Fruit fly (Drosophila melanogaster) whole organism, pupa: Measurements from ENCODE around the gene ush.

Source experiments
- CG10348 ChIP-seq: fragments of 200-800 bp; sonication (Bioruptor generic); IDR thresholded peaks from 2 replicates; pipeline ENCODE4 v1.3.6; 2022; ENCODE audit warnings: missing biosample characterization, missing genetic modification characterization
- CG12605 ChIP-seq: fragments of 200-800 bp; sonication (Bioruptor generic); IDR thresholded peaks from 2 replicates; pipeline ENCODE4 v1.3.6; 2022; ENCODE audit warnings: missing biosample characterization, missing genetic modification characterization
- CG14655 ChIP-seq: fragments of 200-800 bp; sonication (Bioruptor generic); optimal IDR thresholded peaks from 3 replicates; lab custom pipeline; 2017; ENCODE audit warnings: mild to moderate bottlenecking, missing biosample characterization, missing genetic modification reagents, missing genetic modification characterization
- CG17806 ChIP-seq: fragments of 200-800 bp; sonication (Bioruptor generic); optimal IDR thresholded peaks from 2 replicates; lab custom pipeline; 2018; ENCODE audit warnings: missing biosample characterization, mild to moderate bottlenecking, missing genetic modification characterization, moderate library complexity
- CG32121 ChIP-seq: fragments of 200-800 bp; sonication (Bioruptor generic); IDR thresholded peaks from 2 replicates; pipeline ENCODE4 v1.3.6; 2022; ENCODE audit warnings: missing biosample characterization, missing genetic modification characterization
- CG4496 ChIP-seq: fragments of 200-800 bp; sonication (Bioruptor generic); IDR thresholded peaks from 3 replicates; pipeline ENCODE4 v1.3.6; 2022; ENCODE audit warnings: missing biosample characterization, missing genetic modification characterization
- CG8159 ChIP-seq: fragments of 200-800 bp; sonication (Bioruptor generic); optimal IDR thresholded peaks from 3 replicates; lab custom pipeline; 2018; ENCODE audit warnings: missing biosample characterization, mild to moderate bottlenecking, missing genetic modification characterization, moderate library complexity
- CG8301 ChIP-seq: fragments of 200-800 bp; sonication (Bioruptor generic); optimal IDR thresholded peaks from 2 replicates; lab custom pipeline; 2018; ENCODE audit warnings: missing biosample characterization, mild to moderate bottlenecking, missing genetic modification characterization
- EcR ChIP-seq: fragments of 200-800 bp; sonication (Bioruptor generic); optimal IDR thresholded peaks from 3 replicates; lab custom pipeline; 2019; ENCODE audit warnings: missing biosample characterization, missing genetic modification characterization, mild to moderate bottlenecking, moderate library complexity, missing genetic modification reagents
- Snoo ChIP-seq: fragments of 200-800 bp; sonication (Bioruptor generic); optimal IDR thresholded peaks from 3 replicates; lab custom pipeline; 2017; ENCODE audit warnings: missing biosample characterization, mild to moderate bottlenecking, missing genetic modification characterization, inconsistent platforms
- fd96Ca ChIP-seq: fragments of 200-800 bp; sonication (Bioruptor generic); IDR thresholded peaks from 3 replicates; pipeline ENCODE4 v1.3.6; 2022; ENCODE audit warnings: missing biosample characterization, missing genetic modification characterization

DNA sequence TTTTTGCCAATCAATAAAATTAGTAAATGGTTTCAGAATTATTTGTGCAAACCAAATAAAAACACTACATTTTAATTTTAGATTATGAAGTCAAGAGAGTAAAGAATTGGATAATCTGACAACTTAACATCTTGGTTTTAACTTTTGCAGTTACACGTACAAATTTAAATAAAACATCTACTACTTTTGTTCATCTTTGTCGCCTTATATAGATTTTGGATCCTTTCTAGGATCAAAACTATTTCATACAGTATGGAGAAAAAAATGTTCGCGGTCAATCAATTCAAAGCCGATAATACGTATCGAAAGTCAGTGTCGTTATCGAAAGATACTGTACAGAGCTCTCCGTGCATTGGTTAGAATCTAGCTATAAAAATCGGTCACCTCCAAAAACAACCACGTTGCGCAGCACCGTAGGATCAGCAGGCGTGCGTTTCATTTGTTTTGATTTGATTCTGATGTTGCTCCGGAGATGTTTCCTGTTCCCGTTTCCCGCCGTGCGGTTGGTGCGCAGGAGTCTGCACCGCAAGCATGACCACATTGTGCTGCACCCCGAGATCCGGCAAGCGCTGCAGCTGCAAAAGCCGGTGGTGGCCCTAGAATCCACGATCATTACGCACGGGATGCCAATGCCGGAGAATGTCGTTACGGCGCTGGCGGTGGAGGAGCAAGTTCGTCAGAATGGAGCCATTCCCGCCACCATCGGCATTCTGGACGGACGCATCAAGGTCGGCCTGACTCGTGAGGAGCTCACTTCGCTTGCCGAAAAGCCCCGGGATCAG lies 87.9 kb downstream of the ush start, which contains the start of the genes uncNacbeta and CG2794:
- TF ChIP-seq CG8159 (tag; lab: Kevin White, UChicago) = no peak
- TF ChIP-seq CG17806 (tag; lab: Kevin White, UChicago) = no peak
- TF ChIP-seq CG8301 = no peak
- TF ChIP-seq CG12605 (GFP tag; lab: Robert Waterston, UW) = no peak
- no peak for TF ChIP-seq EcR (GFP tag; lab: Kevin White, UChicago)
- no peak for TF ChIP-seq CG14655
- no peak for TF ChIP-seq CG32121 (GFP tag; lab: Robert Waterston, UW)
- TF ChIP-seq Snoo = no peak
- TF ChIP-seq CG10348 (GFP tag; lab: Robert Waterston, UW) = no peak
- TF ChIP-seq CG4496 (GFP tag; lab: Robert Waterston, UW) = peak; percentile 32; the same call in 1 of the 3 replicates
- 0 out of 3 replicates have a peak, but pooled peaks have one; percentile 22 for TF ChIP-seq fd96Ca
